Fruit fly (Drosophila melanogaster) whole organism, wandering third instar larva: ENCODE measurements around the gene Hsp70Bbb.
"Not testable (repeated sequence)": the region's sequence is repeated elsewhere in the genome, so short reads cannot be mapped to it uniquely, and the experiment has no call there.

Experiments used
- Abd-B ChIP-seq: fragments of >200 bp; optimal IDR thresholded peaks from 2 replicates; lab custom pipeline; 2017; ENCODE audit warnings: missing biosample characterization, missing genetic modification characterization
- CG32264 ChIP-seq: fragments of 200-800 bp; sonication (Bioruptor generic); optimal IDR thresholded peaks from 2 replicates; lab custom pipeline; 2016; ENCODE audit warnings: missing biosample characterization, missing genetic modification characterization
- CG9705 ChIP-seq: fragments of 200-800 bp; sonication (Bioruptor generic); optimal IDR thresholded peaks from 2 replicates; lab custom pipeline; 2018; ENCODE audit warnings: missing biosample characterization, mild to moderate bottlenecking, missing genetic modification characterization
- CrebA ChIP-seq: fragments of 200-800 bp; sonication (Bioruptor generic); optimal IDR thresholded peaks from 2 replicates; lab custom pipeline; 2016; ENCODE audit warnings: missing biosample characterization, mild to moderate bottlenecking, missing genetic modification characterization, borderline replicate concordance
- Dfd ChIP-seq: fragments of >200 bp; optimal IDR thresholded peaks from 2 replicates; lab custom pipeline; 2017; ENCODE audit warnings: missing biosample characterization, missing genetic modification characterization
- GATAd ChIP-seq: sonication (Bioruptor generic); optimal IDR thresholded peaks from 2 replicates; lab custom pipeline; 2016; ENCODE audit warnings: missing biosample characterization, missing genetic modification characterization
- Hr78 ChIP-seq: fragments of >200 bp; optimal IDR thresholded peaks from 2 replicates; lab custom pipeline; 2017; ENCODE audit warnings: missing biosample characterization, missing genetic modification characterization
- Jra ChIP-seq: sonication (Bioruptor generic); optimal IDR thresholded peaks from 2 replicates; lab custom pipeline; 2016; ENCODE audit warnings: missing biosample characterization, missing genetic modification characterization
- Mio ChIP-seq: sonication (Bioruptor generic); optimal IDR thresholded peaks from 2 replicates; lab custom pipeline; 2016; ENCODE audit warnings: missing biosample characterization, missing genetic modification characterization
- Myc ChIP-seq: fragments of >200 bp; optimal IDR thresholded peaks from 2 replicates; lab custom pipeline; 2017
- N ChIP-seq: fragments of >200 bp; optimal IDR thresholded peaks from 2 replicates; lab custom pipeline; 2018; ENCODE audit warnings: missing biosample characterization, missing external identifiers, missing genetic modification characterization
- Rel ChIP-seq, 2 experiments: fragments of 200-800 bp; sonication (Bioruptor generic) in 1 of 2; optimal IDR thresholded peaks; 2 replicates in 1 of 2; 3 replicates in 1 of 2; lab custom pipeline; 2016 to 2019; ENCODE audit warnings: mild to moderate bottlenecking in 2 of 2, missing biosample characterization in 2 of 2, missing genetic modification characterization in 2 of 2, moderate library complexity in 1 of 2
- Sp1 ChIP-seq: fragments of 200-800 bp; sonication (Bioruptor generic); optimal IDR thresholded peaks from 3 replicates; lab custom pipeline; 2019; ENCODE audit warnings: missing biosample characterization, mild to moderate bottlenecking, missing genetic modification characterization, moderate library complexity
- Vsx2 ChIP-seq: fragments of 200-300, 225-300 bp; sonication (Bioruptor generic); optimal IDR thresholded peaks from 2 replicates; lab custom pipeline; 2018; ENCODE audit warnings: missing biosample characterization, missing genetic modification characterization; ENCODE audit not compliant: partially characterized antibody
- br ChIP-seq: fragments of 200-800 bp; sonication (Bioruptor generic); optimal IDR thresholded peaks from 2 replicates; lab custom pipeline; 2016; ENCODE audit warnings: missing biosample characterization, missing genetic modification characterization
- brk ChIP-seq: fragments of 200-800 bp; sonication (Bioruptor generic); optimal IDR thresholded peaks from 2 replicates; lab custom pipeline; 2016; ENCODE audit warnings: missing biosample characterization, mild to moderate bottlenecking, missing genetic modification characterization
- dsf ChIP-seq: sonication (Bioruptor generic); optimal IDR thresholded peaks from 2 replicates; lab custom pipeline; 2016; ENCODE audit warnings: missing biosample characterization, missing genetic modification characterization, borderline replicate concordance
- fru ChIP-seq: fragments of 200-800 bp; sonication (Bioruptor generic); optimal IDR thresholded peaks from 3 replicates; lab custom pipeline; 2016; ENCODE audit warnings: missing biosample characterization, mild to moderate bottlenecking, missing genetic modification characterization
- h ChIP-seq: fragments of 200-800 bp; sonication (Bioruptor generic); optimal IDR thresholded peaks from 3 replicates; lab custom pipeline; 2016; ENCODE audit warnings: missing biosample characterization, mild to moderate bottlenecking, missing genetic modification characterization
- jim ChIP-seq: fragments of 175-275, 200-325 bp; sonication (Bioruptor generic); optimal IDR thresholded peaks from 2 replicates; lab custom pipeline; 2016; ENCODE audit warnings: missing biosample characterization, mild to moderate bottlenecking, missing genetic modification characterization
- lola ChIP-seq: fragments of >200 bp; optimal IDR thresholded peaks from 2 replicates; lab custom pipeline; 2017; ENCODE audit warnings: missing biosample characterization, missing genetic modification characterization
- rgr ChIP-seq: fragments of 200-800 bp; sonication (Bioruptor generic); optimal IDR thresholded peaks from 3 replicates; lab custom pipeline; 2016; ENCODE audit warnings: missing biosample characterization, mild to moderate bottlenecking, missing genetic modification characterization
- sage ChIP-seq: fragments of 200-800 bp; sonication (Bioruptor generic); optimal IDR thresholded peaks from 2 replicates; lab custom pipeline; 2016; ENCODE audit warnings: missing biosample characterization, mild to moderate bottlenecking, missing genetic modification characterization
- tai ChIP-seq: sonication (Bioruptor generic); optimal IDR thresholded peaks from 2 replicates; lab custom pipeline; 2016; ENCODE audit warnings: missing biosample characterization, missing genetic modification characterization
- usp ChIP-seq: fragments of >200 bp; optimal IDR thresholded peaks from 2 replicates; lab custom pipeline; 2017; ENCODE audit warnings: missing biosample characterization, missing genetic modification characterization
- woc ChIP-seq: sonication (Bioruptor generic); optimal IDR thresholded peaks from 2 replicates; lab custom pipeline; 2016; ENCODE audit warnings: missing biosample characterization, mild to moderate bottlenecking, missing genetic modification characterization

Hsp70Bbb gene

DNA sequence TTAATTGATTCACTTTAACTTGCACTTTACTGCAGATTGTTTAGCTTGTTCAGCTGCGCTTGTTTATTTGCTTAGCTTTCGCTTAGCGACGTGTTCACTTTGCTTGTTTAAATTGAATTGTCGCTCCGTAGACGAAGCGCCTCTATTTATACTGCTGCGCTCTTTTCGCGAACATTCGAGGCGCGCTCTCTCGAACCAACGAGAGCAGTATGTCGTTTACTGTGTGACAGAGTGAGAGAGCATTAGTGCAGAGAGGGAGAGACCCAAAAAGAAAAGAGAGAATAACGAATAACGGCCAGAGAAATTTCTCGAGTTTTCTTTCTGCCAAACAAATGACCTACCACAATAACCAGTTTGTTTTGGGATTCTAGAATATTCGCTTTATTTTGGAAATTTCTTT is 34.6 kb upstream of the Hsp70Bbb start, which contains the start of gene Hsp70Ba:
TSS of gene Hsp70Ba (minus strand) at position 102 of the 400 bp plus-strand sequence.
- not testable (repeated sequence) for TF ChIP-seq dsf, N, CrebA (GFP tag; lab: Kevin White, UChicago)

DNA sequence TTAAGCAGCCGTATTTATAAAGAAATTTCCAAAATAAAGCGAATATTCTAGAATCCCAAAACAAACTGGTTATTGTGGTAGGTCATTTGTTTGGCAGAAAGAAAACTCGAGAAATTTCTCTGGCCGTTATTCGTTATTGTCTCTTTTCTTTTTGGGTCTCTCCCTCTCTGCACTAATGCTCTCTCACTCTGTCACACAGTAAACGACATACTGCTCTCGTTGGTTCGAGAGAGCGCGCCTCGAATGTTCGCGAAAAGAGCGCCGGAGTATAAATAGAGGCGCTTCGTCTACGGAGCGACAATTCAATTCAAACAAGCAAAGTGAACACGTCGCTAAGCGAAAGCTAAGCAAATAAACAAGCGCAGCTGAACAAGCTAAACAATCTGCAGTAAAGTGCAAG is 3.2 kb downstream of the Hsp70Bbb start, which contains the start of gene Hsp70Bb:
TSS of gene Hsp70Bb (plus strand) at position 301 of the 400 bp plus-strand sequence.
- TF ChIP-seq jim (GFP tag; lab: Kevin White, UChicago); Myc (lab: Kevin White, UChicago); lola (GFP tag; lab: Kevin White, UChicago): not testable (repeated sequence)

DNA sequence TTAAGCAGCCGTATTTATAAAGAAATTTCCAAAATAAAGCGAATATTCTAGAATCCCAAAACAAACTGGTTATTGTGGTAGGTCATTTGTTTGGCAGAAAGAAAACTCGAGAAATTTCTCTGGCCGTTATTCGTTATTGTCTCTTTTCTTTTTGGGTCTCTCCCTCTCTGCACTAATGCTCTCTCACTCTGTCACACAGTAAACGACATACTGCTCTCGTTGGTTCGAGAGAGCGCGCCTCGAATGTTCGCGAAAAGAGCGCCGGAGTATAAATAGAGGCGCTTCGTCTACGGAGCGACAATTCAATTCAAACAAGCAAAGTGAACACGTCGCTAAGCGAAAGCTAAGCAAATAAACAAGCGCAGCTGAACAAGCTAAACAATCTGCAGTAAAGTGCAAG is 6.5 kb downstream of the Hsp70Bbb start, which contains the start of gene Hsp70Bc:
TSS of gene Hsp70Bc (plus strand) at position 301 of the 400 bp plus-strand sequence.
- not testable (repeated sequence) for TF ChIP-seq GATAd, sage, Sp1 (GFP tag; lab: Kevin White, UChicago)

DNA sequence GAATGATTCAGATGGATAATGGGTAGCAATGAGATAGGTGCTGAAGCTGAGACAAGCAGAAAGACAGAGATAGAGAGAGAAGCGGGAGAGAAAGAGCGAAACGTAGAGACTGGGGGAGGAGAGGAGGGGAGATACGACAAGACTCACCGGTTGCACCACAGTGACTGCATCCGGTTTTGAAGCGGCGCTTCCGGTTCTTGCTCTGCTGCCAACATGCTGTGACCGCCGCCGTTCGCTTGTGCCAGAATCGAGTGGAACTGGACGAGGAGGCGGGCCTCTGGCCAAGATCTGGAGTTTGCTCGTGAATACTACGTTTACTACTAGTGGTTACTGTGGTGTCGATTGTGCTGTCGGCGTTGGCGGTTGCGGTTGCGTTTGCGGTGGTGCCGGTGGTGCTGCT is 12.7 kb downstream of the Hsp70Bbb start:
- TF ChIP-seq dsf (GFP tag; lab: Kevin White, UChicago) (no peak), rgr (GFP tag; lab: Kevin White, UChicago) (no peak), br (GFP tag; lab: Kevin White, UChicago) (no peak), usp (GFP tag; lab: Kevin White, UChicago) (no peak), CG32264 (GFP tag; lab: Kevin White, UChicago) (no peak), Myc (lab: Kevin White, UChicago) (no peak), Mio (GFP tag; lab: Kevin White, UChicago) (no peak), Vsx2 (GFP tag; lab: Kevin White, UChicago) (no peak), brk (GFP tag; lab: Kevin White, UChicago) (no peak), h (GFP tag; lab: Kevin White, UChicago) (no peak), Rel (GFP tag; optimal IDR thresholded peaks at IDR 0.05; lab: Kevin White, UChicago) (no peak), Rel (tag; optimal IDR thresholded peaks at IDR 0.05; lab: Kevin White, UChicago) (no peak), fru (GFP tag; lab: Kevin White, UChicago) (no peak)

DNA sequence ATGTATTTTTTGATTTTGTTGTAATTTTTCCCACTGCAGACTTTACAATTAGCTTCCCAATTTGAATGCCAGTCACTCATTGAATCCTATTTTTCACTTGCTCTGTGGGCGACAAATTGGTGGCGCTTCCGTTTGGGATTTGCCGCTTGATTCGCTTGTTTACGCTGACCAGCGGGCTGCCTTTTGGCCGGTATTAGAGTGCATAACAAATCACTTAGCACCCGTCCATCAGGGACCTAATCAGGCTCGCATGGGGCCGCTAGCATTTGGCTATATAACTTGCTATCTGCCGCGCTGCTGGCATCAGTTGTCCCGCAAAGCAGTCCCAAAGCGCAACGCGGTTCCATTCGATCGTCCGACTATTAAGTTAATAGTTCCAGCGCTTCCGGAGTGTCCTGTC is 23.6 kb downstream of the Hsp70Bbb start, which contains the start of gene Hug:
TSS of gene Hug (plus strand) at position 301 of the 400 bp plus-strand sequence.
- TF ChIP-seq Hr78 (GFP tag; lab: Kevin White, UChicago) (no peak), lola (GFP tag; lab: Kevin White, UChicago) (no peak), Sp1 (GFP tag; lab: Kevin White, UChicago) (no peak), usp (GFP tag; lab: Kevin White, UChicago) (no peak), h (GFP tag; lab: Kevin White, UChicago) (no peak), Mio (GFP tag; lab: Kevin White, UChicago) (no peak), br (GFP tag; lab: Kevin White, UChicago) (no peak), dsf (GFP tag; lab: Kevin White, UChicago) (no peak), Abd-B (no peak), Dfd (GFP tag; lab: Kevin White, UChicago) (no peak), woc (GFP tag; lab: Kevin White, UChicago) (no peak), CG9705 (GFP tag; lab: Kevin White, UChicago) (no peak), jim (GFP tag; lab: Kevin White, UChicago) (no peak), Rel (GFP tag; optimal IDR thresholded peaks at IDR 0.05; lab: Kevin White, UChicago) (no peak), Rel (tag; optimal IDR thresholded peaks at IDR 0.05; lab: Kevin White, UChicago) (no peak), Jra (no peak), GATAd (GFP tag; lab: Kevin White, UChicago) (no peak), tai (GFP tag; lab: Kevin White, UChicago) (no peak)

DNA sequence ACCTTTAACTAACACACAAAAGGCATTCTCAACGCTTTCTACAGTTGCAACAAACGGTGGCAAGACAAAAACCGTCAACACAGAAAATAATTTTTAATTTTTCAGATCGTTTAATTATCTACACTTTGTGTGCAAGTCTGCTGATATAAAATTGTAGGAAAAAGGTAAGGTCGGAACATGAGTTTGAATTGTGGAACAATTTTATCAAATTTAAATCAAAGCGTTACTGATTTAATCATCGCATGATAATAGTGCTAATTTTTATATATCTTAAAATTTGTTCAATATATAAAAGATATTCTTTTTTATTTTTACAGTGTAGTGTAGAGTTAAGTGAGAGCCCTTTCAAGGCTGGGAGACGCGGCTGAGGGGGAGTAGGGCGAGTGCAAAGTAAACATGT is 40.6 kb downstream of the Hsp70Bbb start:
- TF ChIP-seq Myc (lab: Kevin White, UChicago): no peak
- TF ChIP-seq Hr78 (GFP tag; lab: Kevin White, UChicago): no peak
- TF ChIP-seq GATAd (GFP tag; lab: Kevin White, UChicago): no peak
- no peak for TF ChIP-seq rgr (GFP tag; lab: Kevin White, UChicago)
- TF ChIP-seq Rel (GFP tag; optimal IDR thresholded peaks at IDR 0.05; lab: Kevin White, UChicago): no peak
- TF ChIP-seq Rel (tag; optimal IDR thresholded peaks at IDR 0.05; lab: Kevin White, UChicago): no peak
- TF ChIP-seq fru (GFP tag; lab: Kevin White, UChicago): no peak
- no peak for TF ChIP-seq Abd-B
- no peak for TF ChIP-seq CG9705 (GFP tag; lab: Kevin White, UChicago)
- no peak for TF ChIP-seq CG32264 (GFP tag; lab: Kevin White, UChicago)
- TF ChIP-seq N (GFP tag; lab: Kevin White, UChicago): no peak
